Worm (Caenorhabditis elegans): ENCODE results near the gene ttr-17.

ttr-17 gene

ce11 chrIV:11038665-11039064 is 28.2 kb downstream of the ttr-17 start:
- TF ChIP-seq ceh-88 (GFP tag; IDR thresholded peaks at IDR 0.05) (no peak), rnt-1 (tag; optimal IDR thresholded peaks at IDR 0.05) (peak; percentile 1), efl-1 (optimal IDR thresholded peaks at IDR 0.05) (peak in 1 of 2 experiments; percentile 27), efl-1 (GFP tag; optimal IDR thresholded peaks at IDR 0.05 in 1 of 2) (peak in 1 of 2 experiments; percentile 22), ces-1 (GFP tag; optimal IDR thresholded peaks at IDR 0.05) (no peak), snu-23 (GFP tag; optimal IDR thresholded peaks at IDR 0.05) (peak; percentile 15), nhr-11 (tag; optimal IDR thresholded peaks at IDR 0.05) (no peak), lsy-2 (tag; optimal IDR thresholded peaks at IDR 0.05) (peak in 1 of 2 experiments; percentile 7)

ce11 chrIV:11038618-11038664 is 28.4 kb downstream of the ttr-17 start, which contains the start of gene kdin-1:
kdin-1 (plus strand) TSS chrIV:11038655.
- no peak for TF ChIP-seq egl-13 (tag; optimal IDR thresholded peaks at IDR 0.05)
- no peak for TF ChIP-seq elt-2 (tag; optimal IDR thresholded peaks at IDR 0.05)
- TF ChIP-seq ceh-63 (GFP tag; optimal IDR thresholded peaks at IDR 0.05): no peak
- no peak for TF ChIP-seq nhr-90 (tag; optimal IDR thresholded peaks at IDR 0.05; ENCODE audit: poor library complexity)
- no peak for TF ChIP-seq C16A3.4 (tag; optimal IDR thresholded peaks at IDR 0.05)
- TF ChIP-seq ama-1 (optimal IDR thresholded peaks at IDR 0.05): no peak
- TF ChIP-seq C04F5.9 (tag; optimal IDR thresholded peaks at IDR 0.05): no peak
- TF ChIP-seq nhr-12 (tag; optimal IDR thresholded peaks at IDR 0.05): no peak
- TF ChIP-seq alr-1 (tag; optimal IDR thresholded peaks at IDR 0.05; ENCODE audit: borderline replicate concordance): no peak
- no peak for TF ChIP-seq snu-23 (GFP tag; optimal IDR thresholded peaks at IDR 0.05)
- no peak for TF ChIP-seq ceh-90 (tag; optimal IDR thresholded peaks at IDR 0.05)
- no peak for TF ChIP-seq sptf-1 (tag; optimal IDR thresholded peaks at IDR 0.05)
- no peak for TF ChIP-seq nhr-11 (tag; optimal IDR thresholded peaks at IDR 0.05)
- no peak for TF ChIP-seq ces-1 (GFP tag; optimal IDR thresholded peaks at IDR 0.05)
- TF ChIP-seq C34B4.2 (tag; optimal IDR thresholded peaks at IDR 0.05): no peak
- no peak for TF ChIP-seq nhr-85 (tag)
- TF ChIP-seq ets-5 (GFP tag; IDR thresholded peaks at IDR 0.05): no peak

- TF ChIP-seq ztf-4 (tag; optimal IDR thresholded peaks at IDR 0.05) (no peak), fos-1 (tag; optimal IDR thresholded peaks at IDR 0.05) (no peak), nhr-71 (tag; optimal IDR thresholded peaks at IDR 0.05) (no peak), nhr-84 (tag; optimal IDR thresholded peaks at IDR 0.05) (no peak), lin-15B (tag; optimal IDR thresholded peaks at IDR 0.05) (no peak), nhr-47 (tag; optimal IDR thresholded peaks at IDR 0.05) (no peak), mdl-1 (tag; optimal IDR thresholded peaks at IDR 0.05) (no peak), ceh-88 (GFP tag; IDR thresholded peaks at IDR 0.05) (no peak), skn-1 (tag; optimal IDR thresholded peaks at IDR 0.05) (no peak), zag-1 (tag; optimal IDR thresholded peaks at IDR 0.05) (no peak), tbx-2 (tag; optimal IDR thresholded peaks at IDR 0.05) (no peak), snu-23 (GFP tag; optimal IDR thresholded peaks at IDR 0.05) (no peak), mef-2 (tag; optimal IDR thresholded peaks at IDR 0.05) (no peak), ceh-8 (GFP tag; optimal IDR thresholded peaks at IDR 0.05) (no peak), egl-27 (tag; optimal IDR thresholded peaks at IDR 0.05) (no peak), rnt-1 (tag; optimal IDR thresholded peaks at IDR 0.05) (no peak)
Observed at ce11 chrIV:11038218-11038617, 28.6 kb downstream of the ttr-17 start.

ce11 chrIV:11037118-11037719 is 29.6 kb downstream of the ttr-17 start:
- peak; percentile 9 for TF ChIP-seq nhr-71 (tag; optimal IDR thresholded peaks at IDR 0.05)
- no peak for TF ChIP-seq aly-2 (tag; optimal IDR thresholded peaks at IDR 0.05)
- TF ChIP-seq elt-2 (tag; optimal IDR thresholded peaks at IDR 0.05): peak; percentile 12
- TF ChIP-seq efl-1 (optimal IDR thresholded peaks at IDR 0.05): no peak
- peak in 1 of 2 experiments; percentile 32 for TF ChIP-seq efl-1 (GFP tag; optimal IDR thresholded peaks at IDR 0.05 in 1 of 2)
- no peak for TF ChIP-seq egl-27 (tag; optimal IDR thresholded peaks at IDR 0.05)
- no peak for TF ChIP-seq ets-5 (GFP tag; IDR thresholded peaks at IDR 0.05)
- no peak for TF ChIP-seq snu-23 (GFP tag; optimal IDR thresholded peaks at IDR 0.05)
- TF ChIP-seq unc-62 (GFP tag; optimal IDR thresholded peaks at IDR 0.05): no peak
- TF ChIP-seq sup-37 (GFP tag; optimal IDR thresholded peaks at IDR 0.05): no peak
- no peak for TF ChIP-seq nhr-28 (tag; optimal IDR thresholded peaks at IDR 0.05)
- no peak for TF ChIP-seq lsy-2 (tag; optimal IDR thresholded peaks at IDR 0.05)
- TF ChIP-seq C04F5.9 (tag; optimal IDR thresholded peaks at IDR 0.05): no peak
- TF ChIP-seq nhr-90 (tag; optimal IDR thresholded peaks at IDR 0.05; ENCODE audit: poor library complexity): peak; percentile 17
- TF ChIP-seq elt-3 (tag; optimal IDR thresholded peaks at IDR 0.05): no peak
- no peak for TF ChIP-seq nhr-12 (tag; optimal IDR thresholded peaks at IDR 0.05)
- TF ChIP-seq zip-4 (GFP tag; optimal IDR thresholded peaks at IDR 0.05): no peak
- TF ChIP-seq lin-15B (tag; optimal IDR thresholded peaks at IDR 0.05): no peak
- TF ChIP-seq zag-1 (tag; optimal IDR thresholded peaks at IDR 0.05): peak; percentile 76

All from whole organism, L1 larva.